Worm (Caenorhabditis elegans) whole organism, midembryonic: ENCODE measurements around the gene msrp-4.

Source experiments
- T22C8.4 ChIP-seq: fragments of 200-800 bp; sonication (Bioruptor generic); IDR thresholded peaks from 2 replicates; pipeline ENCODE4 v1.3.6; 2022; ENCODE audit warnings: missing genetic modification characterization, missing compliant biosample characterization
- flt-1 ChIP-seq: fragments of 200-800 bp; sonication (Bioruptor generic); IDR thresholded peaks from 2 replicates; pipeline ENCODE4 v1.3.6; 2022; ENCODE audit warnings: missing genetic modification characterization, missing compliant biosample characterization
- ref-1 ChIP-seq: fragments of 200-800 bp; sonication (Bioruptor generic); conservative IDR thresholded peaks from 2 replicates; pipeline ENCODE4 v1.3.6; 2022; ENCODE audit warnings: missing genetic modification reagents, missing genetic modification characterization, missing compliant biosample characterization
- ztf-23 ChIP-seq: fragments of 200-800 bp; sonication (Bioruptor generic); IDR thresholded peaks from 2 replicates; pipeline ENCODE4 v1.3.6; 2022; ENCODE audit warnings: missing genetic modification reagents, missing genetic modification characterization, missing compliant biosample characterization
- ztf-29 ChIP-seq: fragments of 200-800 bp; sonication (Bioruptor generic); IDR thresholded peaks from 2 replicates; pipeline ENCODE4 v1.3.6; 2022; ENCODE audit warnings: missing genetic modification reagents, missing genetic modification characterization, missing compliant biosample characterization

DNA sequence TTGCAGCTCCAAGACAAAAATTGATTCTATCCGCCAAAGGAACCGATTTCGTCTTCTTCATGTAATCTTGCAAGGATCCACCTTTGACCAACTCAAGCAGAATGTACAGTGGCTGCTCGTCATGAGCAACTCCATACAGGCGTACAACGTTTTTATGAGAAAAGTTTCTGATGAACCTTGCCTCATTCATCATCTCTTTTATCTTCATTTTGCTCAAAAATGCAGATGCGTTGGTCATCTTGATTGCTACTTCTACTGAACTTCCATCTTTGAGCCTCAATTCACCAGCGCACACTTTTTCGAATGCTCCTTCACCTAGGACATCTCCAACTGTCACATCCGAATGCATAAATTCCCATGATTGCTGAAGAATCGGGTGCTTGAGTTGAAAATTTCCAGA, 25.7 kb downstream of the msrp-4 start:
- no peak for TF ChIP-seq ref-1 (GFP tag; lab: Robert Waterston, UW)
- TF ChIP-seq flt-1 (GFP tag; lab: Robert Waterston, UW): no peak
- TF ChIP-seq ztf-23 (GFP tag; lab: Robert Waterston, UW): no peak
- no peak for TF ChIP-seq T22C8.4 (GFP tag; lab: Robert Waterston, UW)
- TF ChIP-seq ztf-29 (GFP tag; lab: Robert Waterston, UW): no peak
